Worm (Caenorhabditis elegans) whole organism, L1 larva: ENCODE measurements around the gene lgc-50.

Experiments used
- C04F5.9 ChIP-seq: sonication (generic microtip); optimal IDR thresholded peaks from 2 replicates; lab custom pipeline; 2016; ENCODE audit warnings: missing genetic modification characterization, missing compliant biosample characterization
- C16A3.4 ChIP-seq: fragments of 150-350 bp; optimal IDR thresholded peaks from 2 replicates; lab custom pipeline; 2014; ENCODE audit warnings: missing biosample characterization, missing genetic modification characterization
- F16B12.6 ChIP-seq: fragments of 150-350 bp; optimal IDR thresholded peaks from 2 replicates; lab custom pipeline; 2014; ENCODE audit warnings: missing biosample characterization, missing genetic modification characterization
- Y116A8C.19 ChIP-seq: sonication (generic microtip); optimal IDR thresholded peaks from 2 replicates; lab custom pipeline; 2016; ENCODE audit warnings: missing compliant biosample characterization, missing genetic modification characterization, borderline replicate concordance
- alr-1 ChIP-seq: fragments of 200-800 bp; sonication (Bioruptor generic); optimal IDR thresholded peaks from 2 replicates; lab custom pipeline; 2018; ENCODE audit warnings: borderline replicate concordance, mild to moderate bottlenecking, missing genetic modification characterization, missing compliant biosample characterization
- ceh-63 ChIP-seq: fragments of 200-800 bp; sonication (Bioruptor generic); optimal IDR thresholded peaks from 2 replicates; lab custom pipeline; 2018; ENCODE audit warnings: mild to moderate bottlenecking, missing genetic modification characterization, missing compliant biosample characterization
- ceh-82 ChIP-seq, 3 experiments: fragments of 150-350 bp in 1 of 3; sonication (generic microtip) in 2 of 3; optimal IDR thresholded peaks; 2 replicates each; lab custom pipeline; 2014 to 2017; ENCODE audit warnings: missing biosample characterization in 3 of 3, missing genetic modification characterization in 3 of 3
- ceh-88 ChIP-seq: fragments of 200-800 bp; sonication (Bioruptor generic); IDR thresholded peaks from 2 replicates; pipeline ENCODE4 v1.3.6; 2022; ENCODE audit warnings: missing genetic modification characterization, missing compliant biosample characterization
- ces-1 ChIP-seq: fragments of 150-350 bp; optimal IDR thresholded peaks from 2 replicates; lab custom pipeline; 2014; ENCODE audit warnings: missing biosample characterization, missing genetic modification reagents, missing genetic modification characterization
- efl-1 ChIP-seq, 4 experiments: fragments of 150-350 bp; optimal IDR thresholded peaks in 3 of 4; peaks in 1 of 4; 1 replicate in 1 of 4; 2 replicates in 3 of 4; lab custom pipeline; 2014; ENCODE audit warnings: missing biosample characterization in 2 of 4, missing genetic modification characterization in 2 of 4, missing genetic modification reagents in 2 of 4
- efl-3 ChIP-seq: fragments of 200-800 bp; sonication (Bioruptor generic); optimal IDR thresholded peaks from 2 replicates; lab custom pipeline; 2018; ENCODE audit warnings: mild to moderate bottlenecking, missing genetic modification characterization, missing compliant biosample characterization
- elt-2 ChIP-seq: sonication (generic microtip); optimal IDR thresholded peaks from 2 replicates; lab custom pipeline; 2016; ENCODE audit warnings: missing genetic modification characterization, mild to moderate bottlenecking, inconsistent platforms, missing compliant biosample characterization, missing genetic modification reagents
- ets-5 ChIP-seq: fragments of 200-800 bp; sonication (Bioruptor generic); IDR thresholded peaks from 2 replicates; pipeline ENCODE4 v1.3.6; 2022; ENCODE audit warnings: missing genetic modification characterization, missing compliant biosample characterization
- fkh-4 ChIP-seq: sonication (generic microtip); optimal IDR thresholded peaks from 2 replicates; lab custom pipeline; 2016; ENCODE audit warnings: missing compliant biosample characterization, missing genetic modification characterization, borderline replicate concordance
- fkh-8 ChIP-seq: sonication (generic microtip); optimal IDR thresholded peaks from 2 replicates; lab custom pipeline; 2016; ENCODE audit warnings: mild to moderate bottlenecking, missing genetic modification characterization, missing compliant biosample characterization
- grh-1 ChIP-seq: fragments of 200-800 bp; sonication (Bioruptor generic); IDR thresholded peaks from 2 replicates; pipeline ENCODE4 v1.3.6; 2022; ENCODE audit warnings: missing genetic modification reagents, missing genetic modification characterization, missing compliant biosample characterization
- hlh-17 ChIP-seq: fragments of 200-800 bp; sonication (Bioruptor generic); optimal IDR thresholded peaks from 2 replicates; lab custom pipeline; 2018; ENCODE audit warnings: missing genetic modification characterization, mild to moderate bottlenecking, missing compliant biosample characterization, moderate library complexity, borderline replicate concordance
- hlh-4 ChIP-seq: sonication (generic microtip); optimal IDR thresholded peaks from 2 replicates; lab custom pipeline; 2016; ENCODE audit warnings: mild to moderate bottlenecking, missing genetic modification characterization, missing compliant biosample characterization
- irx-1 ChIP-seq: sonication (generic microtip); optimal IDR thresholded peaks from 2 replicates; lab custom pipeline; 2016; ENCODE audit warnings: missing genetic modification characterization, missing compliant biosample characterization
- jun-1 ChIP-seq: fragments of 150-350 bp; optimal IDR thresholded peaks from 2 replicates; lab custom pipeline; 2014; ENCODE audit warnings: missing biosample characterization, missing genetic modification reagents, missing genetic modification characterization
- lin-13 ChIP-seq: fragments of 150-350 bp; optimal IDR thresholded peaks from 2 replicates; lab custom pipeline; 2014; ENCODE audit warnings: missing biosample characterization, missing genetic modification reagents, missing genetic modification characterization
- lin-15B ChIP-seq: fragments of 150-350 bp; sonication (generic microtip); optimal IDR thresholded peaks from 3 replicates; lab custom pipeline; 2014; ENCODE audit warnings: missing biosample characterization, missing genetic modification characterization
- lin-35 ChIP-seq, 2 experiments: fragments of 150-350 bp; optimal IDR thresholded peaks; 2 replicates each; lab custom pipeline; 2014; ENCODE audit warnings: missing biosample characterization in 2 of 2, missing genetic modification characterization in 2 of 2, missing genetic modification reagents in 2 of 2
- lin-39 ChIP-seq: fragments of 150-350 bp; optimal IDR thresholded peaks from 2 replicates; lab custom pipeline; 2014; ENCODE audit warnings: missing biosample characterization, missing genetic modification reagents, missing genetic modification characterization
- mab-9 ChIP-seq: fragments of 200-800 bp; sonication (Bioruptor generic); IDR thresholded peaks from 2 replicates; pipeline ENCODE4 v1.3.6; 2022; ENCODE audit warnings: missing genetic modification reagents, missing genetic modification characterization, missing compliant biosample characterization
- mep-1 ChIP-seq: fragments of 150-350 bp; optimal IDR thresholded peaks from 2 replicates; lab custom pipeline; 2014; ENCODE audit warnings: missing biosample characterization, missing genetic modification characterization
- nhr-11 ChIP-seq: fragments of 150-350 bp; optimal IDR thresholded peaks from 2 replicates; lab custom pipeline; 2014; ENCODE audit warnings: missing biosample characterization, missing genetic modification characterization
- nhr-12 ChIP-seq: sonication (generic microtip); optimal IDR thresholded peaks from 2 replicates; lab custom pipeline; 2017; ENCODE audit warnings: missing biosample characterization, missing genetic modification characterization
- nhr-237 ChIP-seq: fragments of 150-350 bp; optimal IDR thresholded peaks from 2 replicates; lab custom pipeline; 2014; ENCODE audit warnings: missing biosample characterization, missing genetic modification characterization
- nhr-84 ChIP-seq: sonication (generic microtip); optimal IDR thresholded peaks from 2 replicates; lab custom pipeline; 2017; ENCODE audit warnings: missing biosample characterization, missing genetic modification characterization
- pag-3 ChIP-seq: sonication (generic microtip); optimal IDR thresholded peaks from 2 replicates; lab custom pipeline; 2017; ENCODE audit warnings: missing genetic modification characterization, mild to moderate bottlenecking, missing compliant biosample characterization, antibody characterized with exemption, borderline replicate concordance; ENCODE audit not compliant: insufficient read depth
- rnt-1 ChIP-seq: sonication (generic microtip); optimal IDR thresholded peaks from 2 replicates; lab custom pipeline; 2016; ENCODE audit warnings: mild to moderate bottlenecking, missing genetic modification characterization, moderate library complexity, missing compliant biosample characterization
- skn-1 ChIP-seq: fragments of 150-350 bp; optimal IDR thresholded peaks from 2 replicates; lab custom pipeline; 2014; ENCODE audit warnings: missing biosample characterization, missing genetic modification characterization
- snu-23 ChIP-seq: sonication (generic microtip); optimal IDR thresholded peaks from 2 replicates; lab custom pipeline; 2016; ENCODE audit warnings: missing genetic modification characterization, missing compliant biosample characterization
- sox-4 ChIP-seq: sonication (generic microtip); optimal IDR thresholded peaks from 2 replicates; lab custom pipeline; 2016; ENCODE audit warnings: missing genetic modification characterization, missing compliant biosample characterization
- sup-37 ChIP-seq: fragments of 200-800 bp; sonication (Bioruptor generic); optimal IDR thresholded peaks from 2 replicates; lab custom pipeline; 2018; ENCODE audit warnings: mild to moderate bottlenecking, missing genetic modification characterization, missing compliant biosample characterization
- swsn-7 ChIP-seq: sonication (generic microtip); optimal IDR thresholded peaks from 2 replicates; lab custom pipeline; 2016; ENCODE audit warnings: missing genetic modification characterization, missing compliant biosample characterization
- tbx-2 ChIP-seq: sonication (generic microtip); optimal IDR thresholded peaks from 2 replicates; lab custom pipeline; 2016; ENCODE audit warnings: missing genetic modification characterization, missing compliant biosample characterization
- unc-130 ChIP-seq: fragments of 150-350 bp; optimal IDR thresholded peaks from 2 replicates; lab custom pipeline; 2017; ENCODE audit warnings: missing biosample characterization, missing genetic modification characterization, inconsistent platforms
- unc-30 ChIP-seq: sonication (generic microtip); optimal IDR thresholded peaks from 2 replicates; lab custom pipeline; 2017; ENCODE audit warnings: missing biosample characterization, missing genetic modification characterization
- unc-86 ChIP-seq: sonication (generic microtip); optimal IDR thresholded peaks from 2 replicates; lab custom pipeline; 2016; ENCODE audit warnings: missing genetic modification characterization, missing compliant biosample characterization
- unc-98 ChIP-seq: fragments of 200-800 bp; sonication (Bioruptor generic); IDR thresholded peaks from 2 replicates; pipeline ENCODE4 v1.3.6; 2022; ENCODE audit warnings: missing genetic modification characterization, missing compliant biosample characterization
- xbp-1 ChIP-seq: sonication (generic microtip); optimal IDR thresholded peaks from 2 replicates; lab custom pipeline; 2016; ENCODE audit warnings: missing genetic modification characterization, missing compliant biosample characterization
- zag-1 ChIP-seq: fragments of 150-350 bp; optimal IDR thresholded peaks from 2 replicates; lab custom pipeline; 2014; ENCODE audit warnings: missing biosample characterization, missing genetic modification characterization
- zip-4 ChIP-seq: fragments of 200-800 bp; sonication (Bioruptor generic); optimal IDR thresholded peaks from 2 replicates; lab custom pipeline; 2018; ENCODE audit warnings: mild to moderate bottlenecking, missing genetic modification characterization, moderate library complexity, missing compliant biosample characterization
- ztf-11 ChIP-seq, 2 experiments: sonication (generic microtip); optimal IDR thresholded peaks; 2 replicates each; lab custom pipeline; 2016 to 2017; ENCODE audit warnings: missing genetic modification characterization in 2 of 2, missing biosample characterization in 1 of 2, missing compliant biosample characterization in 1 of 2

lgc-50 gene

DNA sequence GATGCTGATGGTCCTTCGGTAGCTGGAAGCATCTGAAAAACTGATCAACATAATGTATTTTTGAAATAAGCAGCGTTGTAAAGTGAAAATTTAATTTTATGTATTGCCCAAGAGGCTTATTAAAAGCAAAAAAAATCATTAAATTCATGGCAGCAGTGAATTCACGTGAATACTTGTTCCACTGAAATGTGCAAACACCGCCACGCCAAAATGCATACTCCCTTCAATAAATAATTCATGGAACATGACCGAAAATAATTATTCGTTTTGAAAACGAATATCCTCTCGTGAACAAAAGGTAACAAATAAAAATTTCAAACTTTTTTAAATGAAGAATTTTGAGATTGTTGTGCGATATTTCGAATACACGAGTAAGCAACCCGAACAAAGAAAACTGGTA is 37.9 kb downstream of the lgc-50 start, which contains the start of gene F08F8.10 (continued):
- TF ChIP-seq ceh-88 (GFP tag; lab: Robert Waterston, UW), result no peak
- peak; percentile 24 for TF ChIP-seq C16A3.4 (tag; lab: Kevin White, UChicago)
- no peak for TF ChIP-seq ces-1 (GFP tag; lab: Kevin White, UChicago)
- peak; percentile 92 for TF ChIP-seq unc-86 (tag; lab: Kevin White, UChicago)
- TF ChIP-seq grh-1, result no peak
- TF ChIP-seq ztf-11 (tag; optimal IDR thresholded peaks at IDR 0.05; lab: Kevin White, UChicago), result no peak
- TF ChIP-seq nhr-12, result no peak
- TF ChIP-seq sox-4, result no peak
- no peak for TF ChIP-seq unc-30 (tag; lab: Kevin White, UChicago)
- peak; percentile 23 for TF ChIP-seq rnt-1 (tag; lab: Kevin White, UChicago)
- TF ChIP-seq zip-4 (GFP tag; lab: Kevin White, UChicago), result no peak
- TF ChIP-seq swsn-7 (tag; lab: Kevin White, UChicago), result peak; percentile 37
- TF ChIP-seq snu-23 (GFP tag; lab: Kevin White, UChicago), result peak; percentile 61
- TF ChIP-seq mep-1 (tag; lab: Kevin White, UChicago), result peak; percentile 82
- TF ChIP-seq ceh-63 (GFP tag; lab: Kevin White, UChicago), result no peak
- no peak for TF ChIP-seq fkh-8 (tag; lab: Kevin White, UChicago)
- no peak for TF ChIP-seq sup-37 (GFP tag; lab: Kevin White, UChicago)
- no peak for TF ChIP-seq nhr-11 (tag; lab: Kevin White, UChicago)
- no peak for TF ChIP-seq skn-1
- no peak for TF ChIP-seq mab-9
- peak; percentile 9 for TF ChIP-seq tbx-2 (tag; lab: Kevin White, UChicago)
- TF ChIP-seq lin-39 (tag; lab: Kevin White, UChicago), result no peak
- no peak for TF ChIP-seq elt-2
- peak in 1 of 3 experiments; percentile 18 for TF ChIP-seq ceh-82 (tag; optimal IDR thresholded peaks at IDR 0.05; lab: Kevin White, UChicago)
- TF ChIP-seq C04F5.9 (tag; lab: Kevin White, UChicago), result no peak
- no peak for TF ChIP-seq alr-1 (tag; lab: Kevin White, UChicago)
- peak; percentile 92 for TF ChIP-seq F16B12.6 (tag; lab: Kevin White, UChicago)
- TF ChIP-seq xbp-1, result peak; percentile 35
- no peak for TF ChIP-seq irx-1
- no peak for TF ChIP-seq ets-5 (GFP tag; lab: Robert Waterston, UW)
- no peak for TF ChIP-seq jun-1 (tag; lab: Kevin White, UChicago)
- TF ChIP-seq nhr-237 (tag; lab: Kevin White, UChicago), result no peak
- no peak for TF ChIP-seq lin-15B (tag; lab: Kevin White, UChicago)
- TF ChIP-seq nhr-84 (tag; lab: Kevin White, UChicago), result no peak
- no peak for TF ChIP-seq hlh-17 (GFP tag; lab: Kevin White, UChicago)
- no peak for TF ChIP-seq fkh-4
- TF ChIP-seq lin-13 (GFP tag; lab: Kevin White, UChicago), result no peak
- no peak for TF ChIP-seq hlh-4 (tag; lab: Kevin White, UChicago)
- TF ChIP-seq unc-98, result no peak
- no peak for TF ChIP-seq zag-1 (tag; lab: Kevin White, UChicago)
- peak; percentile 33 for TF ChIP-seq unc-130 (tag; lab: Kevin White, UChicago)

DNA sequence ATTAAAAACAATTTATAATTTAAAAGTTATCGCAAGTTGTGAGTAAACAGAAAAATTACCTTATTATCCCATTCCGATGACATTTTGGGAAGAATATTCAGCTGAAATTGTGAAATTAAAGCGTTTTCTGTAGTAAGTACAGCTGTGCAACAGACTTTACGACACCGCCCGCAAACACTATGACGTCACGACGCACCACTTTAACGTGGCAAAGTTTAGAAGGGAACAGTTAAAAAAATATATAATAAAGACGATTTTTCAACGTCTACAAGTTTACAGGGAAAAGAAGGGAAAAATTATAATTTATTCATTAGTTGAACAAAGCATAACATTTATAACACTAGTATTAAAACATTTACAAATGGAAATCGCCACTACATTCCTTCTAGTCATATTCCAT is 41.4 kb downstream of the lgc-50 start, which contains the start of gene F08F8.9:
TSS of gene F08F8.9 (minus strand) at position 101 of the 400 bp plus-strand sequence.
- no peak for TF ChIP-seq ceh-63 (GFP tag; lab: Kevin White, UChicago)
- no peak for TF ChIP-seq efl-3
- TF ChIP-seq ets-5 (GFP tag; lab: Robert Waterston, UW), result no peak
- TF ChIP-seq tbx-2 (tag; lab: Kevin White, UChicago), result no peak
- no peak for TF ChIP-seq xbp-1
- peak; percentile 45 for TF ChIP-seq F16B12.6 (tag; lab: Kevin White, UChicago)
- TF ChIP-seq fkh-4, result no peak
- no peak for TF ChIP-seq pag-3 (tag; lab: Kevin White, UChicago)
- TF ChIP-seq snu-23 (GFP tag; lab: Kevin White, UChicago), result no peak
- peak in 1 of 2 experiments; percentile 1 for TF ChIP-seq lin-35 (GFP tag; optimal IDR thresholded peaks at IDR 0.05; lab: Kevin White, UChicago)
- TF ChIP-seq hlh-17 (GFP tag; lab: Kevin White, UChicago), result no peak
- TF ChIP-seq unc-86 (tag; lab: Kevin White, UChicago), result no peak
- TF ChIP-seq sup-37 (GFP tag; lab: Kevin White, UChicago), result no peak
- no peak for TF ChIP-seq Y116A8C.19 (tag; lab: Kevin White, UChicago)
- TF ChIP-seq efl-1 (optimal IDR thresholded peaks at IDR 0.05; lab: Kevin White, UChicago), result no peak
- no peak for TF ChIP-seq efl-1 (GFP tag; optimal IDR thresholded peaks at IDR 0.05 in 1 of 2; lab: Kevin White, UChicago)
